Worm (Caenorhabditis elegans) whole organism, dauer: ENCODE measurements around the gene cutl-11.

Experiments
- unc-62 ChIP-seq: sonication (generic microtip); optimal IDR thresholded peaks from 2 replicates; lab custom pipeline; 2017; ENCODE audit warnings: missing biosample characterization, missing genetic modification reagents, missing genetic modification characterization

cutl-11 gene

DNA sequence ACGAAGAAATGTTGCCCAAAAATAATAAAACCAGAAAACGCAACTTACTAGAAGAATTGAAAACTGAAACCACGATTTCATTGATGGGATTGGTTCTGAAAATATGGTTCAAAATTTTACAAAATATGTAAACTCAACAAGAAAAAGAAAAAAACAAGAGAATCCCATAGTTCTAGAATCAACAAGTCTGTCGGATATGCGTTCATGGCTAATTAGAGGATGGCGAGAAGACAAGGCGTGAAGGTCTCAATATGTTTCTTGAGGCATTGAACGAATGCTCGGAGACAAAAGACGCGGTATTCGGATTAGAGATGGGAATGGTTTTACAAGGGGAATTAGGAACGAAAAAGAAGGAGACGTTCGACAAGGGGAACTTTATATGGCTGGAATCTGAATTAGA lies at the start of gene cutl-11:
Gene cutl-11, minus strand, starts transcription at position 101 of the 400 bp plus-strand sequence.
- no peak for TF ChIP-seq unc-62 (GFP tag; lab: Kevin White, UChicago)

DNA sequence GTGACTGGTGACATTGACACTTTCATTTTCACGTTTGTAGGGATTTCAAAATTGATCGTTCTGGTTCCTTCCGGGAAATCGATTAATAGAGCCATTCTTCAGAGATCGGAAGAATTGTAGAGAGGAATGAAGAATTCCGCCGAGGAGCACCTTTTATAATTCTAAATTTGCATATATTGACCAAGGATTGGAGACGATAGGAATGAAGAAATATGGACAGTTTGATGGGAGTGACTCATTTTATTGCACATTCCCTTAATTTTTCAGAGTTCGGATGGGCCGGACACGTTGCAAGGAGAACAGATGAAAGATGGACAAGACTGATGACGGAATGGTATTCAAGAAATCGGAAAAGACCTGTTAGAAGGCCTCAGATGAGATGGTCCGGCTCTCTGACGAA lies 49.6 kb upstream of the cutl-11 start, which contains the start of gene C44C10.15:
Gene C44C10.15, minus strand, starts transcription at position 101 of the 400 bp plus-strand sequence.
- TF ChIP-seq unc-62 (GFP tag; lab: Kevin White, UChicago) = no peak

DNA sequence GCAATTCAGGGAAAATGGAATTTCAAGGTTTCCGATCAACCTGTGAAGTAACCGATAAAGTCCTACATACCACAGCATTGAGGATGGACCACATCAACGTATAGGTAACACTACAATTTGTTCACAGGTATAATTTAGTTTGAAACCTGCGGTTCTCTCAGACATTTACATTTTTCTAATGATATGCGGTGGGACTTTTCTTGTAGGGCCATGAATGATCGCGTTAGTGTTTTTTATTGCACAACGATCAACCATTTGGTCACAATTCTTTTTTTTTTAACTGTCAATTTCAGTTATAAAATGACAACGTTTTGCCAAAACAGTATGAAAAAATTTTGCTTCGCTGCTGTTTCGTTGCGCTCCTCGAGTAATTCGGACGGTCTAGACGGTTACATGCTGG lies 46.0 kb upstream of the cutl-11 start, which contains the start of gene C44C10.12:
Gene C44C10.12, plus strand, starts transcription at position 301 of the 400 bp plus-strand sequence.
- no peak for TF ChIP-seq unc-62 (GFP tag; lab: Kevin White, UChicago)

DNA sequence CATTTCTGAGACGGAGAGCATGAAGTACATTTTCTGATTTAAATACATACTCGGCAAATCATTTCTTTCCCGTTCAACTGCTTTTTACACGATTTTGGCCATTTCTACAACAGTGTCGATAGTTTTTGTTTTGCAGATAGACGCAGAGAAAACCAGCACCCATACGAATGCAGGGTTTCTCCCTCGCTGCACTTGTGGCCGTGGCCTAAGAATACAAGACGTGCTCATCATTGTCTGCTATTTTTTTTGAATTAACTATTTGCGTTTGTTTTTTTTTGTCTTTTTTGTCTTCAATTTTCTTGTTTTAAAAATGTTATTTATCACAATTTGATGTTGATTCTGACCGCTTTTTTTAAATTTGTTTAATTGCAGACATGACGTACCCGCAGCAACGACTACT lies 42.4 kb upstream of the cutl-11 start, which contains the start of gene smcl-1:
Gene smcl-1, plus strand, starts transcription at position 373 of the 400 bp plus-strand sequence.
- no peak for TF ChIP-seq unc-62 (GFP tag; lab: Kevin White, UChicago)

DNA sequence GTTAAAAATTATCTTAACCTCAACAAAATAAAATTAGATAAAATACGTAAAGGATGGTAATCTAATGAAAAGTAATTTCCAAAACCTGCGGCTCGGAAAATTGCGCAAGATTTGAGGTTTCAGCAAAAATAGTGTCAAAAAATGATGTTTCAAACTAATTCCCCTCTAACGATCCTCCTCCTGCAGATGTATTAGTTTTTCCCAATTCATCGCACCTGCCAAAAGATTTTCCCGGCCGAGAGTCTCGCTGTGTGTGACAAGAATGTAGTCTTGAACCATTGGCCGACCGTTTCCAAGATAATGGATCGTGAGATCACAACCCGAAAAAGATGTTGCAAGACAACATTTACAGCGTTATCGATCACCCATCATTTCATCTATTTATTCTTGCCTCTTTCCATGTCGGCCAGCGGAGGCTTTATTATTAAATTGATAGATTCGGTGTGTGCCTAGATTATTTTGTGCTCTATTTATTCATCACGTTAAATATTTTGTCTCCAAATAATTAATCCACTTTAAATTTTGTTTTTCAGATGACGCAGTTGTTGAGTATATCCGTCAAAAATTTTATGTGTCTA lies 39.5 kb upstream of the cutl-11 start, which contains the start of the genes C44C10.10 and C44C10.5:
Gene C44C10.10, plus strand, starts transcription at position 301 of the 578 bp plus-strand sequence.
Gene C44C10.5, plus strand, starts transcription at position 528 of the 578 bp plus-strand sequence.
- no peak for TF ChIP-seq unc-62 (GFP tag; lab: Kevin White, UChicago)

DNA sequence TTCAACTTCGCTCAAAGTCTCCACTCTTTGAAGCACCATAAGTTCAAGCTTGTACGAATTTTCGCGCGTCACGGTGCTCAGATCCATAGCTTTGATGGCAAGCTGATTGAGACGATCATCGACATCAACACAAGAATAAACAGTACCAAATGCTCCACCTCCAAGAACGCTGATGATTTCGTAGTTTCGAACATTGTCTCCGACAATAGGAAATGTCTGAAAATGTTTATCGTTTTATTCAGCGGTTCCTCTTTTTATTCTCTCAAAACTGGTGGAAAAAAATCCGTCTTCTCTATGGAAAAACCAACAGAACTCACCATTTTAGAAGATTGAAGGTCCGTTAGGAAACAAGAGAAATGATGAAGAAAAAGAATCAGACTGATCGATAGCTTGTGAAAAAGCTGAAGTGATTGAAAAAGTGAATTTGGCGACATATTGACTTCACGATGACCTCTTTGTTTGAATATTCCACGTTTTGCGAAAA lies 37.2 kb upstream of the cutl-11 start, which contains the start of gene C44C10.7:
Gene C44C10.7, minus strand, starts transcription at position 434 of the 484 bp plus-strand sequence.
- TF ChIP-seq unc-62 (GFP tag; lab: Kevin White, UChicago) = no peak

DNA sequence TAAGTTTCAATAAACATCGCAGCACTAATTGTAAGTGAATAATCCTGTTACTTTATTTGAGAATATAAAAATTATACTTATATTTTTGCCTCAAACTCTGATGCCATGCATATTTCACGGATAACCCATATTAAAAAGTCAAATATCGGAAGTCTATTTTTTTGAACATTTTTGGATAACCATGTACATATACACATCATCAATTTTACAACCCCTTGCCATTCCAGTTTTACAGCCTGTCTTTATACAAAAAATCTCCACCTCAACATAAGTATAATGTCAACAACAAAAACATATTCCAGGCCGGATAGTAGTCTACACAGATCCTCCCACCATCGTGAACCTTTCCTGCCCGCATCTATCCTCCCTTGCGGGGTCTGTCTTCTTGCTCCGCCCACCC lies 33.6 kb upstream of the cutl-11 start, which contains the start of gene hnd-1:
Gene hnd-1, plus strand, starts transcription at position 301 of the 400 bp plus-strand sequence.
- no peak for TF ChIP-seq unc-62 (GFP tag; lab: Kevin White, UChicago)

DNA sequence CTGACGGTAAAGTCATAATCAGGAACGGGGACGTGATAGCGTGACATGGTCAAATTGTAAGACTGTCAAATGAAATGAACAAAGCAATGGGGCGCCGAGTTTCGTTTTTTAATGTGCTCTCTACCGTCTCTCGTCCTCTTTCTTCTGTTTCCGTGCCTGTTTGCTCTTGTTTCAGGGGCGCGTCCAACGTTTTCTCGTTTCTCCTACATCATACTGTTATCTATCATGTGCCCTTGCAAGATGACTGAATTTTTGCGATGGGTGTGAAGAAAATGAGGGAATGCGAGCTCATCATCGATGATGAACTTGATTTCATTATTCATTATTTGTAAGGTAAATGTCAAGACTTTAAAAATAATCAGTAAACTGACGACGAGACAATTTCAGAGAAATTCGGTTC lies 30.2 kb upstream of the cutl-11 start, which contains the start of gene T04F8.7:
Gene T04F8.7, minus strand, starts transcription at position 130 of the 400 bp plus-strand sequence.
- no peak for TF ChIP-seq unc-62 (GFP tag; lab: Kevin White, UChicago)

DNA sequence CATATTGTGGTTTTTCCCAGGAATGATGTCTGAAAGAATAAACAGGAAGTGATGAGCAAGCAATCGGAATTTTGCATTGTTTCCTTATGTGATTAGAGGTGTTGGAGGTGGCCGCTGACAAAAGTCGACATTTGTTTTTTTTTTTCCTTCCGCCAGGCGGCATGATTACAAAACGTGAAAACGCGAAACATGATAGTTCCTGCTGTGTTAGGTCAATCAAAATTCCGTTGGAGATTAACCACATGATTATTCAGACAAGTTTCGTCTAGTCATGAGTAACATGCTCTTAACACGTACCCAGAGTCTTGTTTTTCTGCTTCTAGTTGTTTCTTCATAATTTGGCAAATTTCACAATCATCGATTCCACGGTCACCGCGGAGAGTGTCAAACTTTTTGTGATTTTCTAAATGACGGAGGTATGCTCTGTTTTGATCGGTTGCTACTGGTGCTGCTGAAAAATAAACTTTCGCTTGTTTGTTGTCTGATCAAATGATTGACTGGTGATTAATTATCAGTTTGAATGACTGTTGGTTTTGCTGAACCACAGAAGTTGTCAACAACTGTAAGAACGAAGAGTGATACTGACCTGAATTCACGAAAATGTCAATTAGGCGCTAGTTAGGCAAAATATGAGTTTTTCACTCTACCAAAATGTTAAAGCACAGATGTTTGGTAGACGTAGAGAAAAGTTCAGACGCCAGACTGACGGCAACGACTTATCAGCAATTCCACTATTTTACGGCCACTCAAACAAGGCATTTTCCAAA lies 28.7 kb upstream of the cutl-11 start:
- TF ChIP-seq unc-62 (GFP tag; lab: Kevin White, UChicago) = no peak

DNA sequence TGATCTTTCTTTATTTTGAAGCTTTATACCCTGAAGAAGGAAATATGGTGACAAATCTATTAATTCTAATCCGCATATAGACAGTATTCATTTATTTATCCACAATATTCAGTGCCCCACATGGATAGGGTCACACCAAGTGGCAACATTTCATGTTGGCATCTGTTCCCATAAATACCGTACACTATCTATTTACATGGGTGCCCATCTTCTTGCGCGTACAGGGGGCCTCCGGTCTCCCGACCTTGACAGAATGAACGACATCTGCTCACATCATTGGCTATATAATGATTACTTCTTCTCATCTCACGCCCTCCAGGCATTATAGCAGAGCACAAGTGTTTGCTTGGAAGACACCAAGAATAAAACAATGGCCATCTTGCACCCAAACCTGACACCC lies 24.9 kb upstream of the cutl-11 start:
- no peak for TF ChIP-seq unc-62 (GFP tag; lab: Kevin White, UChicago)

DNA sequence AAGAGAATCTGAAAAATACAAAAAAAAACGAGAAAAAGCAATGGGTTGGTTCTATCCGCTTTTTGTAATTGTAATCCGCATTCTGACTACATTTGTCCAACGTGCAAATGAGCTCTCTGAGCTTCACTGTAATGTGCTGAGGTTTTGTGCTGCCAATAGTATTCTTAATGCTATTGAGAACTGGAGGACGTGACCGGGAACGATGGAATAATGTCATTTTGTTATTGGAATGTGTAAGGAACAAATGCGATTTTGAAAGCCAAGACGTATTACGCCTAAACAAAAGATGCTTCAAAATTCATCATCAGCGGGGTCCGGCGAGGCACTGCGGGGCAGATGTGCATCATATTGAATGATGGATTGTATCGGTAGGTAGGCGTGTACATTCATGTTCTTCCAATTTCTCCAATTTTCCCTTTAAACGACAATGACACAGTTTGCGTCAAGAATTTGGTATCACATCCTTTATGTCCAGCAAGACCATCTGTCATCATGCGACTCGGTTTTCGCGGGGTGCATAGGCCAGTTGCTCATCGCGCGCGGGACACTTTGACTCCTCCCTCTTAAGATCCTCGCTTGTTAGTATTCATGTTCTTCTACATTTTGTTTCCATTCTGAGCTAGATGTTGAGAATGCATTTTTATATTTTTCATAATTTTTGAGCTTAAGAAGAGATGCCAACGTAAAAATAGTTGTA lies 22.6 kb upstream of the cutl-11 start:
- TF ChIP-seq unc-62 (GFP tag; lab: Kevin White, UChicago) = no peak

DNA sequence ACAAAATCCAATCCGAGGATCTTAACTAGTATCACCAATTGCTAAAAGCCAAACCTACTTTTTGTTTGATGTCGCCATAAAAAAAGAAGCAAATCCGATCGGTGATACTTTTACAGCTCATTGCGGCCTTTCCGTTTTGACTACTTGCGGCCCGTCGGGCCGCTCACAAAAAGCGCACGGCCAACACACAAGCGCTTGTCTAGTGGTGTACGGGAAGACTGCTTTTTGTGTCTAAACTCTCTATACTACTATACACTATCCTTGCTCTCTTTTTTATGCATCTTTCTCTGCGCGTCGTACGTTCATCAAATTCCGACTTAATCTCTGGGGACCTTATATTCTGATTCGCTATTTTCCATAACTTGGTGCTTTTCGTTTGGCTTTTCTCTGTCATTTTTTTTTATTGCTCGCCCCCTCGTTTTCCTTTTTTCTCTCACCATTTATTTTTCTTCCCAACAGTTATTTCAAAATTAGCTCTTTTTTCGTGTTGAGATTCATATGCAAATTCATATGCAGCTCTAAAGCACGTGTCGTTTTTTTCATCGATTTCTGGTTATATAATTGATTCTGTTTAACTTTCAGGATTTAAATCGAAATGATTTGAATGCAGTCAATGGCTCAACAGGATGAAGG lies 16.0 kb upstream of the cutl-11 start, which contains the start of gene noca-2:
Gene noca-2, plus strand, starts transcription at position 583 of the 633 bp plus-strand sequence.
- TF ChIP-seq unc-62 (GFP tag; lab: Kevin White, UChicago) = no peak

DNA sequence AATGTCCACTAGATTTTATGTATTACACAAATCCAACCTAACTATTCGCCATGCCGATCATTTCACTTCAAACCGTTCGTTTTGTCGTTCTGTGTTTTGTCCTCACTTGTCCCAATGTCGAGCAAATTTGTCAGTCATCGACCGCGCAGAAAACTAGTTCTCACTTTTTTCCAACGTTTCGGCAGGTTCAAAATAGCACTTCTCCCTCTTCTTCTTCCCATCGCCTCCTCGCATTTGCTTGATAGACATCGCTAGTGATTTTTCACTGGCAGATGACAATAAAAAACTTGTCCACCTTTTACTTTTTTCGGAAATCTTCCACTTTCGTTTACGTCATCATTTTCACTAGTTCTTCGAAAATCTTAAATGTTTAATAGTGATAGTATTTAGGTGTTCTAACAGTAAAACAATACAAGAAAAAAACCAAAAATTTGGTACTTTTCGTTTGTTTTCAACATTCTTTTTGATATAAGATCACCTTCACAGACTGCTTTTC lies 14.9 kb upstream of the cutl-11 start:
- no peak for TF ChIP-seq unc-62 (GFP tag; lab: Kevin White, UChicago)

DNA sequence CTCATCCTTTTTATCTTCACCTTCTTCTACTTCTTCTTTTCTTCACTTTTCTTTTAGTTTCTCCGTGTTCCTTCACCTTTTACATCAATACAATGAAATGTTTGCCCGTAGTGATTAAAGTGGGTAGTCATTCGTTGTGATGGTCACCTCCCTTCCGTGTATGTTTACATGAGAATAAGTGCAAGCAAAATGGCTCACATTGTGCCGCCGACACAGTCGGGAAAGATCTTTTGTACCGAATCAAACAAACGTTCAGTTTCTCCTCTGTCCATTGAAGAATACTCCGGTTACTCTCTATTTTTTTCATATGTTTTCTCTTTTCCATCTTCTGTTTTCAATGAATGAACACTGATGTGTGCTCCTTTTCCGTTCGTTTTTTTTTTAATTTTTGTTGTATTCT lies 13.5 kb upstream of the cutl-11 start:
- TF ChIP-seq unc-62 (GFP tag; lab: Kevin White, UChicago) = no peak

DNA sequence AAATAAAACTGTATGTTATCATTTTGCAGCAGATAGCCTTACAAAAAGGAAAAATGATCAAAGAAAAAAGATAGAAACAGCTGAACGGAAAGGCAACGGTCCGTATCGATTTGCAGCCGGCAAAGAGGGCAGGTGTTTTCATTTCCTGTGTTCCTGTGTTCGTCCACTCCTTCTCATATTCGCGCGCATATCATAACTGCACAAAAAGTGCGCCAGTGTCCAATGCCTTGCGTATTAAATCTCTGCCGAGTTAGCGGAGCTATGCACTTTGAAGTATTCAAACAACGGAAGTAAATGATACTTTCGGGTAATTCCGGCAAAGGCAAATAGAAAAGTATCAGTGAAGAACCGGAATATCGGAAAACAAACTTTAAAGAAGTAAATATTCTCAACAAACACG lies 11.9 kb upstream of the cutl-11 start:
- no peak for TF ChIP-seq unc-62 (GFP tag; lab: Kevin White, UChicago)
